Worm (Caenorhabditis elegans): ENCODE results near the gene F21G4.3.

F21G4.3 gene

DNA sequence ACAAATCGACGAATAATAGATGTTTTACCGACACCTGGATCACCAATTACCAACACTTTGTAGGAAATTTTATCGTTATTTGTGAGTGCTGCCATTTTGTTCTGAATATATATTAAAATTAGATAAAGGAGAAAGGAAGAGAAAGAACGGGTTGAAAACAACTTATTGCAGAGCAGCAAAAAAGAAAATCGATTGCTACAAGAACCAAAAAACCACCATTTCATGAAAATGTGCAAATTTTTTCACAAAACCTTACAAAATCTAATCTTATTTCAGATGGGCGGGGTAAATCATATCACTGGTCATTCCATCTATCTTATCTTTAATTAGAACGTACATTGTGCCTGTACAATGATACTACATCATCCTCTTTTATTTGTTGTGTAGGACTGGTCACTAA is 12.8 kb upstream of the F21G4.3 start, which contains the start of gene glo-1:
Gene glo-1 (minus strand): TSS at position 101 of the 400 bp plus-strand sequence.
- TF ChIP-seq npax-4 (tag; optimal IDR thresholded peaks at IDR 0.05) (no peak), pag-3 (tag; optimal IDR thresholded peaks at IDR 0.05; ENCODE audit: borderline replicate concordance) (no peak), unc-55 (GFP tag; optimal IDR thresholded peaks at IDR 0.05) (no peak)

DNA sequence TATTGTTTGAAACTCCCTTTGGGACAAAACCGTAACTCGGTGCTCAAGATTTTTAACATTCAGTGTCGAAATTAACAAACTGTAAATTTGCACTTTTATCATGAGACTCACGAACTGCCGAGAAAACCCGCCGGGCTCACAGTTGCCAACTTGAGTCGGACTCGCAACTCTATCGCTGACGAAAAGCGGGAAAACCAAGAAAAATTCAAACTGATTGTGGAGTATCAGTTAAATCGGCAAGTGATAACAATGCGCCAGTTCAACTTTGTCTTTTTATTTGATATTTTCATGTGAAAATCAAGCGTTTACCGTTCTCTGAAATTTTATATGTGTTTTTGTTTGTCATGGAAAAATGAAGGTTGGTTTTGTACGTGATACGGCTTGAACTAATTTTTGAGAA is 12.4 kb upstream of the F21G4.3 start:
- no peak for TF ChIP-seq ceh-31 (tag; optimal IDR thresholded peaks at IDR 0.05)
- TF ChIP-seq nhr-232 (tag; optimal IDR thresholded peaks at IDR 0.05): no peak
- TF ChIP-seq hlh-6 (tag; optimal IDR thresholded peaks at IDR 0.05): no peak
- no peak for TF ChIP-seq pros-1 (tag; optimal IDR thresholded peaks at IDR 0.05)
- TF ChIP-seq ceh-30 (tag; optimal IDR thresholded peaks at IDR 0.05): no peak
- TF ChIP-seq Y22D7AL.16 (tag; optimal IDR thresholded peaks at IDR 0.05): no peak
- no peak for TF ChIP-seq tbx-7 (tag; optimal IDR thresholded peaks at IDR 0.05)

DNA sequence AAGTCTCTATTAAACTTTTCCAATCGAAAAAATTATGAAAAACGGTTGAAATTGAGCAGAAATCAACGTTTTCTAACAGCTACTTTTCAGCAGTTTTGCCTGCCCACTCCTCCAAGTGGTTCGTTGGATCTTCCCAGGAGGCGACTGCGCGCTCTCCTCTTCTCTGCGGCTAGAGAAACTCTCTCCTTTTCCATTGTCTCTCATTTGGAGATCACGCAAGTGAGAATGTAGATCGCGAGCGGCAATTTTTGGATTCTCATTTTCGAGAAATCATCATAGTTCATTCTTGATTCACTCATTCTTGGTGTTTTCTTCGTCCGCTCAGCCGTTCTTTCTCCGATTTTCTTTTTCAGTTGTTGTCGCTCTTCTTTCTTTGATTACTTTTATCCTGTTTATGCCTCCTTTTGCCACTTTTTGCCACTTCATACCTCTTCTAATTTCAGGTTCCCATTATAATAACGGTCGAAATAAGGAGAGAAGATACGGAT is 11.1 kb upstream of the F21G4.3 start, which contains the start of gene mrp-4:
Gene mrp-4 (plus strand): TSS at position 438 of the 488 bp plus-strand sequence.
- no peak for TF ChIP-seq fkh-10 (GFP tag; optimal IDR thresholded peaks at IDR 0.05)
- no peak for TF ChIP-seq sdc-2 (tag; optimal IDR thresholded peaks at IDR 0.05)
- no peak for TF ChIP-seq nfya-1 (tag; optimal IDR thresholded peaks at IDR 0.05)
- TF ChIP-seq C38D4.7 (GFP tag; optimal IDR thresholded peaks at IDR 0.05): no peak
- no peak for TF ChIP-seq ceh-45 (GFP tag; IDR thresholded peaks at IDR 0.05)
- TF ChIP-seq ceh-48 (tag; optimal IDR thresholded peaks at IDR 0.05): no peak
- TF ChIP-seq tbx-2 (tag; optimal IDR thresholded peaks at IDR 0.05): no peak
- no peak for TF ChIP-seq ceh-14 (tag; optimal IDR thresholded peaks at IDR 0.05)
- no peak for TF ChIP-seq ceh-31 (tag; optimal IDR thresholded peaks at IDR 0.05)
- no peak for TF ChIP-seq ceh-9 (tag; optimal IDR thresholded peaks at IDR 0.05)
- TF ChIP-seq Y22D7AL.16 (tag; optimal IDR thresholded peaks at IDR 0.05): no peak
- TF ChIP-seq gmeb-2 (tag; optimal IDR thresholded peaks at IDR 0.05): no peak
- no peak for TF ChIP-seq lin-11 (tag; optimal IDR thresholded peaks at IDR 0.05)
- no peak for TF ChIP-seq nhr-11 (tag; optimal IDR thresholded peaks at IDR 0.05)
- no peak for TF ChIP-seq zip-5 (tag; optimal IDR thresholded peaks at IDR 0.05)
- no peak for TF ChIP-seq madf-2 (tag; optimal IDR thresholded peaks at IDR 0.05)
- no peak for TF ChIP-seq ceh-2 (tag; optimal IDR thresholded peaks at IDR 0.05)
- TF ChIP-seq pha-4 (tag; optimal IDR thresholded peaks at IDR 0.05): no peak
- TF ChIP-seq pag-3 (tag; optimal IDR thresholded peaks at IDR 0.05; ENCODE audit: borderline replicate concordance): no peak

DNA sequence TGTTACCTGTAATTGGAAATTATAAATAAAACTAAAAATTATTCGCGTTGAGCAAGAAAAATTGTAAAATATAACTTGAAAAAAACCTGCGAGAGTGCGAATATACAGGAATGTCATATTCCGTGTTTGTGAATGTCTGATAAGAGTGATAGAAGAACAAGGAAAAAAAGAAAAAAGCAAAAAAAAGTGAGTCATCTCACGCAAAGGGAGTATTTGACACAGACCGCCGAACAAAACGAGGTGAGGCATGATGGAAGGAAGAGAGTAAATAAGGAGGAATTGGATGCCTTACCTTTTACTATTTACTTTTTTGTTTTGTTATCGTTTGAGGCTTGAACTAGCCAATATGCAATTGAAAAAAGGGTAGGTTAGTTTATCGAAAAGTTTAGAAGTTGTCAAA is 2.6 kb upstream of the F21G4.3 start, which contains the start of gene F21G4.1:
Gene F21G4.1 (minus strand): TSS at position 6 of the 400 bp plus-strand sequence.
- TF ChIP-seq gmeb-2 (tag; optimal IDR thresholded peaks at IDR 0.05): no peak

DNA sequence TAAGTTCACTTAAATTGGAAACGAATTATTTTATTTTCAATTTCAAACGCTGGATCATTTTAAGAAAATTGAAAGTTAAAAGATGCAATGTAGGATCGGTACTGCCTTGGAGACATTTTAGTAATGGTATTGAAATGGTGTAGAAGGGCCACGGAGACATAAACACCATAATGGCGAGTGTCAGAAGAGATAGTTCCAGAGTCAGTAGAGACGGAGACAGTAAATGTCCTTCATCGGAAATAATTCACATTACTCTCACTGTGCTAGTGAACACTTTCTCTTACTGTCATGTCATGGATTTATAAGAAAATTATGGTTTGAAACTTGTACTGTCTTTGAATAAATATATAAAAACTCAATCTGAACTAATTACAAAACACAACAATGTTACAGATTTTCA is 1.9 kb upstream of the F21G4.3 start:
- TF ChIP-seq ceh-24 (tag; optimal IDR thresholded peaks at IDR 0.05) (no peak), odd-2 (tag; optimal IDR thresholded peaks at IDR 0.05) (no peak), ceh-2 (tag; optimal IDR thresholded peaks at IDR 0.05) (no peak), C38D4.7 (GFP tag; optimal IDR thresholded peaks at IDR 0.05) (no peak), dve-1 (tag; optimal IDR thresholded peaks at IDR 0.05) (no peak), syd-9 (tag; optimal IDR thresholded peaks at IDR 0.05) (no peak), K02D7.2 (tag; optimal IDR thresholded peaks at IDR 0.05) (no peak), ahr-1 (tag; optimal IDR thresholded peaks at IDR 0.05) (no peak), sox-4 (tag; optimal IDR thresholded peaks at IDR 0.05) (no peak), che-1 (tag; optimal IDR thresholded peaks at IDR 0.05) (no peak), pag-3 (tag; optimal IDR thresholded peaks at IDR 0.05; ENCODE audit: borderline replicate concordance) (no peak), ceh-19 (GFP tag; optimal IDR thresholded peaks at IDR 0.05) (no peak), ttx-3 (tag; optimal IDR thresholded peaks at IDR 0.05) (no peak)

Measured in whole organism, late embryonic.